Fruit fly (Drosophila melanogaster) whole organism: ENCODE data around the gene Sfp36F.

Experiments
- CG8478 ChIP-seq: fragments of >200 bp; optimal IDR thresholded peaks from 2 replicates; lab custom pipeline; 2018; ENCODE audit warnings: inconsistent platforms
- Dll ChIP-seq: fragments of >200 bp; optimal IDR thresholded peaks from 2 replicates; lab custom pipeline; 2017
- EcR ChIP-seq, 2 experiments: fragments of >200 bp; optimal IDR thresholded peaks; 2 replicates each; lab custom pipeline; 2017; ENCODE audit warnings: missing biosample characterization in 2 of 2, missing genetic modification characterization in 2 of 2, missing genetic modification reagents in 2 of 2
- pan ChIP-seq: fragments of >200 bp; optimal IDR thresholded peaks from 2 replicates; lab custom pipeline; 2017
- psq ChIP-seq: fragments of >200 bp; optimal IDR thresholded peaks from 2 replicates; lab custom pipeline; 2017

- TF ChIP-seq pan, result no peak
- no peak for TF ChIP-seq psq (lab: Kevin White, UChicago)
- no peak for TF ChIP-seq Dll (lab: Kevin White, UChicago)
- TF ChIP-seq CG8478 (lab: Kevin White, UChicago), result no peak
- no peak for TF ChIP-seq EcR (GFP tag; optimal IDR thresholded peaks at IDR 0.05; lab: Kevin White, UChicago)
Measured at dm6 chr2L:18291362-18291761, 960 bp upstream of the Sfp36F start, which contains the start of gene CG43362.
